Worm (Caenorhabditis elegans) whole organism, L3 larva: ENCODE results near the gene snrp-200.

Experiments used
- R02D3.7 ChIP-seq: fragments of 150-350 bp; optimal IDR thresholded peaks from 2 replicates; lab custom pipeline; 2014; ENCODE audit warnings: missing biosample characterization, missing genetic modification characterization
- ZK546.5 ChIP-seq: sonication (generic microtip); optimal IDR thresholded peaks from 2 replicates; lab custom pipeline; 2017; ENCODE audit warnings: missing biosample characterization, missing genetic modification characterization
- aly-2 ChIP-seq: fragments of 150-350 bp; optimal IDR thresholded peaks from 2 replicates; lab custom pipeline; 2014; ENCODE audit warnings: missing biosample characterization, missing genetic modification characterization
- ama-1 ChIP-seq: fragments of 150-350 bp; optimal IDR thresholded peaks from 2 replicates; lab custom pipeline; 2018
- ceh-16 ChIP-seq: sonication (generic microtip); optimal IDR thresholded peaks from 2 replicates; lab custom pipeline; 2017; ENCODE audit warnings: missing biosample characterization, missing genetic modification characterization
- ceh-28 ChIP-seq: fragments of 150-350 bp; optimal IDR thresholded peaks from 2 replicates; lab custom pipeline; 2014; ENCODE audit warnings: missing biosample characterization, missing genetic modification reagents, missing genetic modification characterization
- ceh-82 ChIP-seq: fragments of 150-350 bp; optimal IDR thresholded peaks from 2 replicates; lab custom pipeline; 2014; ENCODE audit warnings: missing biosample characterization, missing genetic modification characterization
- daf-12 ChIP-seq: fragments of 150-350 bp; optimal IDR thresholded peaks from 2 replicates; lab custom pipeline; 2014; ENCODE audit warnings: missing biosample characterization, missing genetic modification reagents, missing genetic modification characterization
- egl-27 ChIP-seq: sonication (generic microtip); optimal IDR thresholded peaks from 4 replicates; lab custom pipeline; 2017; ENCODE audit warnings: missing biosample characterization, missing genetic modification reagents, missing genetic modification characterization
- elt-2 ChIP-seq: sonication (generic microtip); optimal IDR thresholded peaks from 2 replicates; lab custom pipeline; 2016; ENCODE audit warnings: missing genetic modification reagents, mild to moderate bottlenecking, missing genetic modification characterization, missing compliant biosample characterization
- elt-3 ChIP-seq, 3 experiments: fragments of 150-350 bp in 1 of 3; sonication (generic microtip) in 2 of 3; optimal IDR thresholded peaks; 2 replicates in 2 of 3; 4 replicates in 1 of 3; lab custom pipeline; 2014 to 2017; ENCODE audit warnings: missing biosample characterization in 3 of 3, missing genetic modification characterization in 3 of 3
- eor-1 ChIP-seq, 2 experiments: fragments of 150-350 bp; optimal IDR thresholded peaks; 2 replicates each; lab custom pipeline; 2014 to 2018; ENCODE audit warnings: missing biosample characterization in 2 of 2, missing genetic modification characterization in 2 of 2
- fkh-10 ChIP-seq: sonication (generic microtip); optimal IDR thresholded peaks from 2 replicates; lab custom pipeline; 2017; ENCODE audit warnings: missing biosample characterization, missing genetic modification reagents, missing genetic modification characterization
- fkh-2 ChIP-seq: fragments of 150-350 bp; optimal IDR thresholded peaks from 2 replicates; lab custom pipeline; 2014; ENCODE audit warnings: missing biosample characterization, missing genetic modification reagents, missing genetic modification characterization
- fos-1 ChIP-seq: fragments of 150-350 bp; optimal IDR thresholded peaks from 2 replicates; lab custom pipeline; 2014; ENCODE audit warnings: missing biosample characterization, missing genetic modification characterization
- hmg-11 ChIP-seq: sonication (generic microtip); optimal IDR thresholded peaks from 2 replicates; lab custom pipeline; 2016; ENCODE audit warnings: missing genetic modification characterization, missing compliant biosample characterization
- lin-15B ChIP-seq: fragments of 150-350 bp; optimal IDR thresholded peaks from 2 replicates; lab custom pipeline; 2014; ENCODE audit warnings: missing biosample characterization, missing genetic modification characterization
- lin-39 ChIP-seq: fragments of 150-350 bp; optimal IDR thresholded peaks from 2 replicates; lab custom pipeline; 2018; ENCODE audit warnings: missing biosample characterization, missing genetic modification reagents, missing genetic modification characterization
- lsy-12 ChIP-seq: sonication (generic microtip); optimal IDR thresholded peaks from 2 replicates; lab custom pipeline; 2016; ENCODE audit warnings: mild to moderate bottlenecking, missing genetic modification characterization, missing compliant biosample characterization
- mdl-1 ChIP-seq: fragments of 150-350 bp; optimal IDR thresholded peaks from 2 replicates; lab custom pipeline; 2014; ENCODE audit warnings: missing biosample characterization, missing genetic modification characterization
- mml-1 ChIP-seq: fragments of 150-350 bp; sonication (generic microtip); optimal IDR thresholded peaks from 3 replicates; lab custom pipeline; 2014; ENCODE audit warnings: missing biosample characterization, missing genetic modification characterization
- nhr-11 ChIP-seq: fragments of 150-350 bp; optimal IDR thresholded peaks from 2 replicates; lab custom pipeline; 2014; ENCODE audit warnings: missing biosample characterization, missing genetic modification characterization
- nhr-12 ChIP-seq: fragments of 150-350 bp; optimal IDR thresholded peaks from 2 replicates; lab custom pipeline; 2014; ENCODE audit warnings: missing biosample characterization, missing genetic modification characterization
- nhr-23 ChIP-seq: fragments of 150-350 bp; optimal IDR thresholded peaks from 2 replicates; lab custom pipeline; 2014; ENCODE audit warnings: missing biosample characterization, missing genetic modification reagents, missing genetic modification characterization
- nhr-237 ChIP-seq: fragments of 150-350 bp; optimal IDR thresholded peaks from 2 replicates; lab custom pipeline; 2014; ENCODE audit warnings: missing biosample characterization, missing genetic modification characterization
- nhr-28 ChIP-seq: fragments of 150-350 bp; optimal IDR thresholded peaks from 2 replicates; lab custom pipeline; 2014; ENCODE audit warnings: missing biosample characterization, missing genetic modification characterization
- nhr-43 ChIP-seq: sonication (generic microtip); optimal IDR thresholded peaks from 2 replicates; lab custom pipeline; 2016; ENCODE audit warnings: mild to moderate bottlenecking, missing genetic modification characterization, missing compliant biosample characterization; ENCODE audit not compliant: poor library complexity, severe bottlenecking
- nhr-67 ChIP-seq: fragments of 150-350 bp; optimal IDR thresholded peaks from 2 replicates; lab custom pipeline; 2014; ENCODE audit warnings: missing biosample characterization, missing genetic modification characterization
- nhr-76 ChIP-seq: fragments of 150-350 bp; sonication (generic microtip); optimal IDR thresholded peaks from 5 replicates; lab custom pipeline; 2014; ENCODE audit warnings: missing biosample characterization, missing genetic modification characterization
- nhr-77 ChIP-seq: fragments of 150-350 bp; optimal IDR thresholded peaks from 2 replicates; lab custom pipeline; 2014; ENCODE audit warnings: missing biosample characterization, missing genetic modification characterization
- pha-4 ChIP-seq: fragments of 150-350 bp; optimal IDR thresholded peaks from 2 replicates; lab custom pipeline; 2014; ENCODE audit warnings: missing biosample characterization, missing genetic modification reagents, missing genetic modification characterization
- pqm-1 ChIP-seq: fragments of 150-350 bp; optimal IDR thresholded peaks from 2 replicates; lab custom pipeline; 2017; ENCODE audit warnings: missing biosample characterization, missing genetic modification characterization, inconsistent platforms
- sea-2 ChIP-seq: fragments of 150-350 bp; sonication (generic microtip); optimal IDR thresholded peaks from 4 replicates; lab custom pipeline; 2014; ENCODE audit warnings: missing biosample characterization, missing genetic modification reagents, missing genetic modification characterization
- skn-1 ChIP-seq: fragments of 150-350 bp; optimal IDR thresholded peaks from 2 replicates; lab custom pipeline; 2014; ENCODE audit warnings: missing biosample characterization, missing genetic modification characterization
- unc-39 ChIP-seq: sonication (generic microtip); optimal IDR thresholded peaks from 4 replicates; lab custom pipeline; 2017; ENCODE audit warnings: missing biosample characterization, missing genetic modification characterization
- unc-62 ChIP-seq: fragments of 150-350 bp; sonication (generic microtip); optimal IDR thresholded peaks from 4 replicates; lab custom pipeline; 2014; ENCODE audit warnings: missing biosample characterization, missing genetic modification reagents, missing genetic modification characterization
- zag-1 ChIP-seq: fragments of 150-350 bp; optimal IDR thresholded peaks from 2 replicates; lab custom pipeline; 2014; ENCODE audit warnings: missing biosample characterization, missing genetic modification characterization
- ztf-11 ChIP-seq: fragments of 150-350 bp; optimal IDR thresholded peaks from 2 replicates; lab custom pipeline; 2014; ENCODE audit warnings: missing biosample characterization, missing genetic modification characterization
- ztf-4 ChIP-seq: fragments of 150-350 bp; optimal IDR thresholded peaks from 2 replicates; lab custom pipeline; 2014; ENCODE audit warnings: missing biosample characterization, missing genetic modification characterization

snrp-200 gene

ce11 chrII:12696116-12696515 is 40.6 kb downstream of the snrp-200 start:
- TF ChIP-seq nhr-11 (tag; lab: Kevin White, UChicago) (no peak), daf-12 (tag; lab: Kevin White, UChicago) (no peak), nhr-43 (tag; lab: Kevin White, UChicago) (no peak), skn-1 (tag; lab: Kevin White, UChicago) (no peak), ceh-82 (tag; lab: Kevin White, UChicago) (no peak), fkh-2 (no peak), nhr-12 (tag; lab: Kevin White, UChicago) (no peak), sea-2 (GFP tag; lab: Kevin White, UChicago) (no peak), egl-27 (tag; lab: Kevin White, UChicago) (no peak), mml-1 (no peak), nhr-237 (tag; lab: Kevin White, UChicago) (no peak), fos-1 (tag; lab: Kevin White, UChicago) (no peak), lin-39 (tag; lab: Kevin White, UChicago) (no peak), ZK546.5 (no peak), zag-1 (tag; lab: Kevin White, UChicago) (no peak), unc-39 (tag; lab: Kevin White, UChicago) (no peak), ztf-11 (tag; lab: Kevin White, UChicago) (no peak)

ce11 chrII:12694112-12694511 is 42.6 kb downstream of the snrp-200 start, which contains the start of gene tbc-17:
TSS of gene tbc-17 (plus strand) at chrII:12694412.
- no peak for TF ChIP-seq skn-1 (tag; lab: Kevin White, UChicago)
- no peak for TF ChIP-seq daf-12 (tag; lab: Kevin White, UChicago)
- no peak for TF ChIP-seq ceh-16
- no peak for TF ChIP-seq R02D3.7
- TF ChIP-seq sea-2 (GFP tag; lab: Kevin White, UChicago) = no peak
- TF ChIP-seq nhr-67 (tag; lab: Kevin White, UChicago) = no peak
- TF ChIP-seq nhr-43 (tag; lab: Kevin White, UChicago) = no peak
- no peak for TF ChIP-seq elt-2 (tag; lab: Kevin White, UChicago)
- TF ChIP-seq nhr-76 (tag; lab: Kevin White, UChicago) = no peak
- TF ChIP-seq hmg-11 = no peak
- TF ChIP-seq unc-62 = no peak
- no peak for TF ChIP-seq aly-2 (tag; lab: Kevin White, UChicago)
- no peak for TF ChIP-seq mdl-1 (tag; lab: Kevin White, UChicago)
- TF ChIP-seq fkh-2 = no peak
- no peak for TF ChIP-seq nhr-23 (tag; lab: Kevin White, UChicago)
- no peak for TF ChIP-seq lin-39 (tag; lab: Kevin White, UChicago)
- no peak for TF ChIP-seq nhr-237 (tag; lab: Kevin White, UChicago)
- no peak for TF ChIP-seq fkh-10 (GFP tag; lab: Kevin White, UChicago)
- TF ChIP-seq ceh-82 (tag; lab: Kevin White, UChicago) = no peak
- TF ChIP-seq, all 47 proteins: peak for 0

- no peak for TF ChIP-seq pqm-1 (tag; lab: Kevin White, UChicago)
- TF ChIP-seq ztf-4 (tag; lab: Kevin White, UChicago) = no peak
- TF ChIP-seq elt-3 (tag; optimal IDR thresholded peaks at IDR 0.05; lab: Kevin White, UChicago) = no peak
- no peak for TF ChIP-seq eor-1 (tag; optimal IDR thresholded peaks at IDR 0.05; lab: Kevin White, UChicago)
- no peak for TF ChIP-seq lsy-12 (tag; lab: Kevin White, UChicago)
- TF ChIP-seq nhr-28 (tag; lab: Kevin White, UChicago) = no peak
- no peak for TF ChIP-seq hmg-11
- TF ChIP-seq ceh-28 = no peak
- no peak for TF ChIP-seq ama-1
- TF ChIP-seq lin-15B (tag; lab: Kevin White, UChicago) = no peak
- no peak for TF ChIP-seq nhr-76 (tag; lab: Kevin White, UChicago)
- no peak for TF ChIP-seq elt-2 (tag; lab: Kevin White, UChicago)
These were observed 44.0 kb downstream of the snrp-200 start for ce11 chrII:12692694-12693093.

ce11 chrII:12691351-12691750 is 45.4 kb downstream of the snrp-200 start:
- TF ChIP-seq pha-4 (peak; percentile 21), nhr-77 (tag; lab: Kevin White, UChicago) (no peak)
